Fruit fly (Drosophila melanogaster) Kc167 (cell line): Measurements from ENCODE around the gene ncm.

Experiments used
- Myc ChIP-seq: fragments of >200 bp; optimal IDR thresholded peaks from 2 replicates; lab custom pipeline; 2017; ENCODE audit warnings: missing external identifiers
- Sin3A ChIP-seq: fragments of >200 bp; optimal IDR thresholded peaks from 2 replicates; lab custom pipeline; 2018; ENCODE audit warnings: missing external identifiers
- h ChIP-seq: fragments of >200 bp; optimal IDR thresholded peaks from 3 replicates; lab custom pipeline; 2018; ENCODE audit warnings: missing external identifiers
- insv ChIP-seq: fragments of >200 bp; optimal IDR thresholded peaks from 3 replicates; lab custom pipeline; 2018; ENCODE audit warnings: missing external identifiers
- psq ChIP-seq: fragments of >200 bp; optimal IDR thresholded peaks from 2 replicates; lab custom pipeline; 2017; ENCODE audit warnings: missing external identifiers
- ttk ChIP-seq: sonication (Bioruptor generic); optimal IDR thresholded peaks from 2 replicates; lab custom pipeline; 2017; ENCODE audit warnings: missing external identifiers

The ncm gene

dm6 chr2L:18480326-18481028 is 31.7 kb upstream of the ncm start:
- no peak for TF ChIP-seq insv (lab: Kevin White, UChicago)
- TF ChIP-seq Sin3A (lab: Kevin White, UChicago), result no peak
- TF ChIP-seq Myc (lab: Kevin White, UChicago), result no peak
- no peak for TF ChIP-seq h (lab: Kevin White, UChicago)

- TF ChIP-seq psq (lab: Kevin White, UChicago) (no peak), Myc (lab: Kevin White, UChicago) (no peak)
These were observed 30.4 kb upstream of the ncm start for dm6 chr2L:18479177-18479521.

dm6 chr2L:18478509-18479176 is 29.9 kb upstream of the ncm start:
- TF ChIP-seq Sin3A (lab: Kevin White, UChicago), result no peak
- TF ChIP-seq ttk (lab: Kevin White, UChicago), result no peak
- no peak for TF ChIP-seq insv (lab: Kevin White, UChicago)
- no peak for TF ChIP-seq h (lab: Kevin White, UChicago)
- TF ChIP-seq Myc (lab: Kevin White, UChicago), result no peak
- no peak for TF ChIP-seq psq (lab: Kevin White, UChicago)

- TF ChIP-seq psq (lab: Kevin White, UChicago) (no peak), Sin3A (lab: Kevin White, UChicago) (no peak), insv (lab: Kevin White, UChicago) (no peak), Myc (lab: Kevin White, UChicago) (no peak), h (lab: Kevin White, UChicago) (no peak), ttk (lab: Kevin White, UChicago) (no peak)
These were observed 28.7 kb upstream of the ncm start for dm6 chr2L:18477455-18477854.

dm6 chr2L:18469544-18470109 is 20.9 kb upstream of the ncm start:
- TF ChIP-seq h (lab: Kevin White, UChicago), result no peak
- TF ChIP-seq psq (lab: Kevin White, UChicago), result no peak
- no peak for TF ChIP-seq insv (lab: Kevin White, UChicago)
- no peak for TF ChIP-seq Sin3A (lab: Kevin White, UChicago)
- no peak for TF ChIP-seq Myc (lab: Kevin White, UChicago)
- TF ChIP-seq ttk (lab: Kevin White, UChicago), result no peak

DNA sequence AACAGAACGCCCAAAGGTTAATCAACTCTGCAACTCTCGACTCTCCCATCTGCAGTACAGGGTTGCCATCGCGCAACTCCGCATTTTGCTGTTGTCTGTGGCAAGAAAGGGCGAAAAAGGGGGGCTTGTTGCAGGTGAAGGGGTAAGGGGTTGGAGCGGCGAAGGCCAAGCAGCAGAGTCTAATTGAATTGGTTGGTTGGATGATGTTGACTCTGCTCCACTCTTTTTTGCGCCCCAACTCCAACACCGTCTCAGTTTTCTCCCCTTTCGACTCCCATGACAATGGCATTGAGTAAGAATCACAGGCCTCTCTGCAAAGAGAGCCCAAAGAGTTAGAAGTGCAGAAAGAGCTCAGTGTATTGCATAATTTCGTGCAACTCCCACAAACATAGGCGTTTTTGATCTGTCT is 19.9 kb upstream of the ncm start:
- no peak for TF ChIP-seq Sin3A (lab: Kevin White, UChicago)
- no peak for TF ChIP-seq insv (lab: Kevin White, UChicago)
- no peak for TF ChIP-seq ttk (lab: Kevin White, UChicago)
- TF ChIP-seq Myc (lab: Kevin White, UChicago), result no peak
- no peak for TF ChIP-seq psq (lab: Kevin White, UChicago)
- no peak for TF ChIP-seq h (lab: Kevin White, UChicago)

DNA sequence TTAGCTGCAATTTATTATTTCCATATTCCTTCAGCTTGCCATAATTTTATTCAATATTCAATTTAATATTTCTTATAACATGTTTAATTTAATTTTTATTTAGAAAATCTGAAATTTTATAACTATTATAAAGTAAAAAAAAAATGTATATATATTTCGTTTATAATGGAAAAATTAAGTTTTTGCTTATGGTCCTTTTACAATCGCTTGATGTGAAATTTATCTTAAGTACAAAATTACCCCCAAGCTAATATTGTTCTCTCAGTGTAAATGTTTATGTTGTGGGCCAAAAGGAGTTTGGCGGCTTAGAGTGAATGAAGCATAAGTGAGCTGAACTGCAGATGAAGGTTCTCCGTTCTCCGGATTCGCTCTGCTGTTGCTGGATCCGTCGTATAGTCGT is 19.3 kb upstream of the ncm start:
- no peak for TF ChIP-seq Myc (lab: Kevin White, UChicago)
- no peak for TF ChIP-seq h (lab: Kevin White, UChicago)
- TF ChIP-seq psq (lab: Kevin White, UChicago), result no peak
- TF ChIP-seq Sin3A (lab: Kevin White, UChicago), result no peak
- TF ChIP-seq insv (lab: Kevin White, UChicago), result no peak
- TF ChIP-seq ttk (lab: Kevin White, UChicago), result no peak

DNA sequence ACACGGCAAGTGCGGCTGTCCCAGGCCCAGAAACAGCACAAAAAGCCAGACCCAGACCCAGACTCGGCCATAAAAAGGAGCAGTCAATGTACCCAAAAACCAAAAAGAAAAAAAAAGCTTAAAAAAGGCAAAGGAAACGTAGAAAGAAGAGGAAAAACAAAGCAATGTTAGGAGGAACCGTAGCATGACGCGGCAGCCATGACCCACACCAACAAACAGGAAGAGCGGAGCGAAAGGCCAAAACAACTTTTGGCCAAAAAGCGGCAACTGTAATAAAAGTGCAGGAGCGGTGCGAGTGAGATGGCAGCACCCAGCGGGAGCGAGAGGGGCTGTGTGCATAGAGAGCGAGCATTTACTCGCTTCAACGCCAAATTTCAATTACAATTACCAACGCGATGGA is 18.7 kb upstream of the ncm start:
- TF ChIP-seq Myc (lab: Kevin White, UChicago), result no peak
- no peak for TF ChIP-seq Sin3A (lab: Kevin White, UChicago)
- no peak for TF ChIP-seq psq (lab: Kevin White, UChicago)
- no peak for TF ChIP-seq insv (lab: Kevin White, UChicago)
- no peak for TF ChIP-seq h (lab: Kevin White, UChicago)
- TF ChIP-seq ttk (lab: Kevin White, UChicago), result no peak

dm6 chr2L:18466669-18467068 is 17.9 kb upstream of the ncm start:
- TF ChIP-seq ttk (lab: Kevin White, UChicago) (no peak), insv (lab: Kevin White, UChicago) (no peak), h (lab: Kevin White, UChicago) (no peak), Myc (lab: Kevin White, UChicago) (no peak), Sin3A (lab: Kevin White, UChicago) (no peak), psq (lab: Kevin White, UChicago) (no peak)

dm6 chr2L:18466202-18466591 is 17.4 kb upstream of the ncm start:
- TF ChIP-seq insv (lab: Kevin White, UChicago) (no peak), psq (lab: Kevin White, UChicago) (no peak), h (lab: Kevin White, UChicago) (no peak), ttk (lab: Kevin White, UChicago) (no peak), Sin3A (lab: Kevin White, UChicago) (no peak), Myc (lab: Kevin White, UChicago) (no peak)

dm6 chr2L:18465402-18466201 is 16.8 kb upstream of the ncm start:
- no peak for TF ChIP-seq Sin3A (lab: Kevin White, UChicago)
- TF ChIP-seq Myc (lab: Kevin White, UChicago), result no peak
- TF ChIP-seq insv (lab: Kevin White, UChicago), result no peak
- no peak for TF ChIP-seq h (lab: Kevin White, UChicago)
- no peak for TF ChIP-seq psq (lab: Kevin White, UChicago)
- no peak for TF ChIP-seq ttk (lab: Kevin White, UChicago)
